Fruit fly (Drosophila melanogaster) whole organism, embryonic: Measurements from ENCODE around the gene CG43799.

Experiments
- Ada2b ChIP-seq: fragments of 200-800 bp; sonication (Bioruptor generic); IDR thresholded peaks from 2 replicates; pipeline ENCODE4 v1.3.6; 2022; ENCODE audit warnings: missing biosample characterization, missing genetic modification characterization
- B-H1 ChIP-seq: fragments of 200-800 bp; sonication (Bioruptor generic); IDR thresholded peaks from 3 replicates; pipeline ENCODE4 v1.3.6; 2022; ENCODE audit warnings: missing biosample characterization, missing genetic modification characterization
- BEAF-32 ChIP-seq: fragments of 200-800 bp; sonication (Bioruptor generic); optimal IDR thresholded peaks from 3 replicates; lab custom pipeline; 2017; ENCODE audit warnings: missing biosample characterization, missing genetic modification characterization, mild to moderate bottlenecking, moderate library complexity, missing genetic modification reagents
- CG1024 ChIP-seq: fragments of 200-800 bp; sonication (Bioruptor generic); IDR thresholded peaks from 2 replicates; pipeline ENCODE4 v1.3.6; 2022; ENCODE audit warnings: missing biosample characterization, missing genetic modification characterization
- CG11456 ChIP-seq: fragments of 200-800 bp; sonication (Bioruptor generic); IDR thresholded peaks from 3 replicates; pipeline ENCODE4 v1.3.6; 2022; ENCODE audit warnings: missing biosample characterization, missing genetic modification characterization
- CG14860 ChIP-seq: fragments of 200-800 bp; sonication (Bioruptor generic); IDR thresholded peaks from 3 replicates; pipeline ENCODE4 v1.3.6; 2022; ENCODE audit warnings: missing biosample characterization, missing genetic modification characterization; ENCODE audit not compliant: partially characterized antibody
- CG14965 ChIP-seq: fragments of 200-800 bp; sonication (Bioruptor generic); optimal IDR thresholded peaks from 2 replicates; lab custom pipeline; 2016; ENCODE audit warnings: missing biosample characterization, missing genetic modification characterization, borderline replicate concordance
- CG1832 ChIP-seq: fragments of 200-800 bp; sonication (Bioruptor generic); optimal IDR thresholded peaks from 2 replicates; lab custom pipeline; 2017; ENCODE audit warnings: missing biosample characterization, mild to moderate bottlenecking, missing genetic modification characterization, inconsistent platforms
- CG2678 ChIP-seq: fragments of 200-800 bp; sonication (Bioruptor generic); optimal IDR thresholded peaks from 3 replicates; lab custom pipeline; 2019; ENCODE audit warnings: missing biosample characterization, mild to moderate bottlenecking, missing genetic modification characterization, moderate library complexity
- CG33213 ChIP-seq: fragments of 200-800 bp; sonication (Bioruptor generic); optimal IDR thresholded peaks from 3 replicates; lab custom pipeline; 2016; ENCODE audit warnings: missing biosample characterization, missing genetic modification characterization
- CG3995 ChIP-seq: fragments of 200-800 bp; sonication (Bioruptor generic); optimal IDR thresholded peaks from 3 replicates; lab custom pipeline; 2016; ENCODE audit warnings: missing biosample characterization, missing genetic modification characterization
- CG6791 ChIP-seq: fragments of 200-800 bp; sonication (Bioruptor generic); IDR thresholded peaks from 3 replicates; pipeline ENCODE4 v1.3.6; 2022; ENCODE audit warnings: missing biosample characterization, missing genetic modification characterization; ENCODE audit not compliant: partially characterized antibody
- CG8359 ChIP-seq: fragments of 200-800 bp; sonication (Bioruptor generic); optimal IDR thresholded peaks from 2 replicates; lab custom pipeline; 2017; ENCODE audit warnings: missing biosample characterization, mild to moderate bottlenecking, missing genetic modification characterization, borderline replicate concordance
- CG8944 ChIP-seq: fragments of 200-800 bp; sonication (Bioruptor generic); optimal IDR thresholded peaks from 3 replicates; lab custom pipeline; 2016; ENCODE audit warnings: missing biosample characterization, missing genetic modification characterization
- CHES-1-like ChIP-seq: fragments of 200-800 bp; sonication (Bioruptor generic); optimal IDR thresholded peaks from 2 replicates; lab custom pipeline; 2016; ENCODE audit warnings: missing biosample characterization, missing genetic modification characterization
- CTCF ChIP-seq: fragments of 200-800 bp; sonication (Bioruptor generic); optimal IDR thresholded peaks from 2 replicates; lab custom pipeline; 2017; ENCODE audit warnings: missing biosample characterization, mild to moderate bottlenecking, missing genetic modification characterization, moderate library complexity
- CoRest ChIP-seq: fragments of 200-800 bp; sonication (Bioruptor generic); optimal IDR thresholded peaks from 3 replicates; lab custom pipeline; 2018; ENCODE audit warnings: missing biosample characterization, mild to moderate bottlenecking, missing genetic modification characterization, moderate library complexity
- CrebB ChIP-seq: fragments of 200-800 bp; sonication (Bioruptor generic); optimal IDR thresholded peaks from 3 replicates; lab custom pipeline; 2018; ENCODE audit warnings: missing biosample characterization, mild to moderate bottlenecking, missing genetic modification characterization
- Dip3 ChIP-seq: fragments of 200-800 bp; sonication (Bioruptor generic); optimal IDR thresholded peaks from 3 replicates; lab custom pipeline; 2016; ENCODE audit warnings: missing biosample characterization, missing genetic modification characterization
- Elba2 ChIP-seq: fragments of 200-800 bp; sonication (Bioruptor generic); optimal IDR thresholded peaks from 3 replicates; lab custom pipeline; 2016; ENCODE audit warnings: missing biosample characterization, missing genetic modification characterization
- Ets65A ChIP-seq: fragments of 200-800 bp; sonication (Bioruptor generic); peaks from one replicate; lab custom pipeline; 2016; ENCODE audit warnings: missing biosample characterization, missing genetic modification characterization
- Ets97D ChIP-seq: fragments of 200-800 bp; sonication (Bioruptor generic); optimal IDR thresholded peaks from 3 replicates; lab custom pipeline; 2016; ENCODE audit warnings: missing biosample characterization, missing genetic modification characterization
- HmgZ ChIP-seq: fragments of 200-800 bp; sonication (Bioruptor generic); optimal IDR thresholded peaks from 2 replicates; lab custom pipeline; 2018; ENCODE audit warnings: missing biosample characterization, mild to moderate bottlenecking, missing genetic modification characterization
- Pdp1 ChIP-seq, 2 experiments: fragments of 200-800 bp; sonication (Bioruptor generic); optimal IDR thresholded peaks; 3 replicates each; lab custom pipeline; 2016; ENCODE audit warnings: missing biosample characterization in 2 of 2, missing genetic modification characterization in 2 of 2, mild to moderate bottlenecking in 1 of 2, moderate library complexity in 1 of 2
- Sox100B ChIP-seq: fragments of 200-800 bp; sonication (Bioruptor generic); optimal IDR thresholded peaks from 3 replicates; lab custom pipeline; 2018; ENCODE audit warnings: missing biosample characterization, mild to moderate bottlenecking, missing genetic modification characterization
- Sry-δ ChIP-seq: fragments of 200-800 bp; sonication (Bioruptor generic); optimal IDR thresholded peaks from 2 replicates; lab custom pipeline; 2016; ENCODE audit warnings: missing biosample characterization, missing genetic modification characterization
- Taf1 ChIP-seq: fragments of 200-800 bp; sonication (Bioruptor generic); IDR thresholded peaks from 2 replicates; pipeline ENCODE4 v1.3.6; 2022; ENCODE audit warnings: missing biosample characterization, missing genetic modification characterization
- ac ChIP-seq: fragments of 200-800 bp; sonication (Bioruptor generic); optimal IDR thresholded peaks from 3 replicates; lab custom pipeline; 2017; ENCODE audit warnings: missing biosample characterization, mild to moderate bottlenecking, missing genetic modification characterization
- aop ChIP-seq: fragments of 200-800 bp; sonication (Bioruptor generic); IDR thresholded peaks from 2 replicates; pipeline ENCODE4 v1.3.6; 2022; ENCODE audit warnings: missing biosample characterization, missing genetic modification characterization
- ap ChIP-seq: fragments of 200-800 bp; sonication (Bioruptor generic); IDR thresholded peaks from 2 replicates; pipeline ENCODE4 v1.3.6; 2022; ENCODE audit warnings: missing biosample characterization, missing genetic modification characterization
- ato ChIP-seq: fragments of 200-800 bp; sonication (Bioruptor generic); IDR thresholded peaks from 2 replicates; pipeline ENCODE4 v1.3.6; 2022; ENCODE audit warnings: missing biosample characterization, missing genetic modification characterization; ENCODE audit not compliant: partially characterized antibody
- cas ChIP-seq: fragments of 200-800 bp; sonication (Bioruptor generic); IDR thresholded peaks from 2 replicates; pipeline ENCODE4 v1.3.6; 2022; ENCODE audit warnings: missing biosample characterization, missing genetic modification characterization
- cg ChIP-seq: fragments of 200-800 bp; sonication (Bioruptor generic); optimal IDR thresholded peaks from 3 replicates; lab custom pipeline; 2019; ENCODE audit warnings: missing biosample characterization, mild to moderate bottlenecking, missing genetic modification characterization, moderate library complexity
- chif ChIP-seq, 2 experiments: fragments of 200-800 bp; sonication (Bioruptor generic); optimal IDR thresholded peaks; 3 replicates each; lab custom pipeline; 2016; ENCODE audit warnings: missing biosample characterization in 2 of 2, missing genetic modification characterization in 2 of 2
- chm ChIP-seq: fragments of 200-800 bp; sonication (Bioruptor generic); IDR thresholded peaks from 2 replicates; pipeline ENCODE4 v1.3.6; 2022; ENCODE audit warnings: missing biosample characterization, missing genetic modification characterization
- ci ChIP-seq: fragments of 200-800 bp; sonication (Bioruptor generic); IDR thresholded peaks from 3 replicates; pipeline ENCODE4 v1.3.6; 2022; ENCODE audit warnings: missing biosample characterization, missing genetic modification characterization
- dm ChIP-seq: fragments of 200-800 bp; sonication (Bioruptor generic); optimal IDR thresholded peaks from 3 replicates; lab custom pipeline; 2016; ENCODE audit warnings: missing biosample characterization, missing genetic modification characterization
- ftz-f1 ChIP-seq: fragments of 200-800 bp; sonication (Bioruptor generic); optimal IDR thresholded peaks from 2 replicates; lab custom pipeline; 2016; ENCODE audit warnings: missing biosample characterization, missing genetic modification characterization
- gfzf ChIP-seq: fragments of 200-800 bp; sonication (Bioruptor generic); optimal IDR thresholded peaks from 2 replicates; lab custom pipeline; 2016; ENCODE audit warnings: missing biosample characterization, mild to moderate bottlenecking, missing genetic modification characterization, moderate library complexity
- kni ChIP-seq: fragments of 200-800 bp; sonication (Bioruptor generic); optimal IDR thresholded peaks from 3 replicates; lab custom pipeline; 2017; ENCODE audit warnings: mild to moderate bottlenecking, missing biosample characterization, missing genetic modification reagents, missing genetic modification characterization
- lbe ChIP-seq: fragments of 200-800 bp; sonication (Bioruptor generic); optimal IDR thresholded peaks from 2 replicates; lab custom pipeline; 2016; ENCODE audit warnings: missing biosample characterization, mild to moderate bottlenecking, missing genetic modification characterization
- lilli ChIP-seq: fragments of 200-800 bp; sonication (Bioruptor generic); optimal IDR thresholded peaks from 3 replicates; lab custom pipeline; 2016; ENCODE audit warnings: missing biosample characterization, missing genetic modification characterization
- pan ChIP-seq, 4 experiments: fragments of >200 bp in 3 of 4; fragments of 200-800 bp in 1 of 4; sonication (Bioruptor generic) in 1 of 4; optimal IDR thresholded peaks in 3 of 4; IDR thresholded peaks in 1 of 4; 2 replicates each; pipeline versions ENCODE4 v1.3.6 to Lab custom; 2017 to 2022; ENCODE audit warnings: missing biosample characterization in 2 of 4, missing genetic modification characterization in 2 of 4, mixed read lengths in 1 of 4
- phol ChIP-seq: fragments of 200-800 bp; sonication (Bioruptor generic); optimal IDR thresholded peaks from 3 replicates; lab custom pipeline; 2018; ENCODE audit warnings: missing biosample characterization, mild to moderate bottlenecking, missing genetic modification characterization, moderate library complexity
- schlank ChIP-seq: fragments of 200-800 bp; sonication (Bioruptor generic); optimal IDR thresholded peaks from 2 replicates; lab custom pipeline; 2018; ENCODE audit warnings: missing biosample characterization, mild to moderate bottlenecking, missing genetic modification characterization
- sna ChIP-seq: fragments of 200-800 bp; sonication (Bioruptor generic); IDR thresholded peaks from 2 replicates; pipeline ENCODE4 v1.3.6; 2022; ENCODE audit warnings: missing biosample characterization, missing genetic modification characterization; ENCODE audit not compliant: partially characterized antibody
- so ChIP-seq: fragments of 200-800 bp; sonication (Bioruptor generic); IDR thresholded peaks from 3 replicates; pipeline ENCODE4 v1.3.6; 2022; ENCODE audit warnings: missing biosample characterization, missing genetic modification characterization
- sug ChIP-seq: fragments of 200-800 bp; optimal IDR thresholded peaks from 2 replicates; lab custom pipeline; 2019; ENCODE audit warnings: missing biosample characterization, mild to moderate bottlenecking, missing genetic modification characterization, moderate library complexity
- unc-4 ChIP-seq: fragments of 200-800 bp; sonication (Bioruptor generic); IDR thresholded peaks from 2 replicates; pipeline ENCODE4 v1.3.6; 2022; ENCODE audit warnings: missing biosample characterization, missing genetic modification characterization; ENCODE audit not compliant: partially characterized antibody
- unpg ChIP-seq: fragments of 200-800 bp; sonication (Bioruptor generic); optimal IDR thresholded peaks from 3 replicates; lab custom pipeline; 2018; ENCODE audit warnings: missing biosample characterization, mild to moderate bottlenecking, missing genetic modification characterization, moderate library complexity
- vnd ChIP-seq: fragments of 200-800 bp; sonication (Bioruptor generic); IDR thresholded peaks from 3 replicates; pipeline ENCODE4 v1.3.6; 2022; ENCODE audit warnings: missing biosample characterization, missing genetic modification characterization; ENCODE audit not compliant: partially characterized antibody

CG43799 gene

DNA sequence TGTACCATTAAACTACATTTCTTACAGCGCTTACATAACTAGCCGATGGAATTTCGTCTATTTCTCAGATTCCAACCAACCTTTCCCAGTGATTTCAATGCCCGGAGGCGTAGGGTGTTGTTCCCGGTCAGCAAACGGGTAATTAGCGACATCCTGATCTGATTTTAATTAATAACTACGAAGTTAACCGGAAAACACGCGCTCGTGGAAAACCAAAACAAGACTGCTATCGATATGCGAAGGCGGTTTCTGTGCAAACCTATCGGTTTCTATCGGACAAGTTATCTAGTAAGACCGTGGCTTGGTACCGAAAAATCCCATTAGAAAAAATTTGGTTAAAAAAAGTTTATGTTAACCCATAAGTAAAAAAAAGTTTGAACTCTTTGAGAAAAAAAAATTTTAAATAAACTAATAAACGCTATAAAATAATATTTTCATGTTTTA lies 4.7 kb upstream of the CG43799 start, which contains the start of gene mEFG1 (continued):
- TF ChIP-seq Taf1 (GFP tag; lab: Robert Waterston, UW), result no peak
- no peak for TF ChIP-seq aop (GFP tag; lab: Robert Waterston, UW)
- peak; percentile 14 for TF ChIP-seq Ets97D (GFP tag; lab: Kevin White, UChicago)
- TF ChIP-seq vnd (GFP tag; lab: Robert Waterston, UW), result peak; percentile 67
- TF ChIP-seq Pdp1 (GFP tag; optimal IDR thresholded peaks at IDR 0.05; lab: Kevin White, UChicago), result peak in 1 of 2 experiments; percentile 94
- peak; percentile 69 for TF ChIP-seq BEAF-32 (GFP tag; lab: Kevin White, UChicago)
- TF ChIP-seq CG11456 (GFP tag; lab: Robert Waterston, UW), result no peak
- no peak for TF ChIP-seq CG14965 (GFP tag; lab: Kevin White, UChicago)
- TF ChIP-seq kni (GFP tag; lab: Kevin White, UChicago), result no peak
- no peak for TF ChIP-seq ci (GFP tag; lab: Robert Waterston, UW)
- no peak for TF ChIP-seq HmgZ (tag; lab: Kevin White, UChicago)
- TF ChIP-seq sna (GFP tag; lab: Robert Waterston, UW), result peak; percentile 82
- TF ChIP-seq cg (GFP tag; lab: Kevin White, UChicago), result no peak
- peak; percentile 75 for TF ChIP-seq unc-4
- no peak for TF ChIP-seq pan (optimal IDR thresholded peaks at IDR 0.05; lab: Kevin White, UChicago)
- peak in 1 of 2 experiments; percentile 21 for TF ChIP-seq pan (GFP tag; optimal IDR thresholded peaks at IDR 0.05 in 1 of 2, IDR thresholded peaks at IDR 0.05 in 1 of 2)
- TF ChIP-seq CG6791 (GFP tag; lab: Robert Waterston, UW), result peak; percentile 81
- TF ChIP-seq CrebB (tag; lab: Kevin White, UChicago), result no peak
- TF ChIP-seq ato (GFP tag; lab: Robert Waterston, UW), result peak; percentile 79; the same call in 1 of the 2 replicates
- no peak for TF ChIP-seq schlank (tag; lab: Kevin White, UChicago)
- no peak for TF ChIP-seq CG2678 (tag; lab: Kevin White, UChicago)
- TF ChIP-seq Ada2b (GFP tag; lab: Robert Waterston, UW), result no peak
- TF ChIP-seq dm (GFP tag; lab: Kevin White, UChicago), result peak; percentile 78
- no peak for TF ChIP-seq CG8944
- TF ChIP-seq CG8359, result no peak
- TF ChIP-seq CG14860 (GFP tag; lab: Robert Waterston, UW), result peak; percentile 59
- TF ChIP-seq gfzf (GFP tag; lab: Kevin White, UChicago), result peak; percentile 78
- TF ChIP-seq CHES-1-like (GFP tag; lab: Kevin White, UChicago), result no peak
- no peak for TF ChIP-seq ap
- no peak for TF ChIP-seq CG1024 (GFP tag; lab: Robert Waterston, UW)
- no peak for TF ChIP-seq Ets65A
- no peak for TF ChIP-seq cas (GFP tag; lab: Robert Waterston, UW)
- TF ChIP-seq Sox100B (GFP tag; lab: Kevin White, UChicago), result peak; percentile 14
- TF ChIP-seq Dip3 (GFP tag; lab: Kevin White, UChicago), result no peak
- no peak for TF ChIP-seq B-H1 (GFP tag; lab: Robert Waterston, UW)
- TF ChIP-seq lbe (GFP tag; lab: Kevin White, UChicago), result no peak
- no peak for TF ChIP-seq ac
- no peak for TF ChIP-seq CG33213 (GFP tag; lab: Kevin White, UChicago)
- no peak for TF ChIP-seq chif (GFP tag; optimal IDR thresholded peaks at IDR 0.05; lab: Kevin White, UChicago)
- TF ChIP-seq ftz-f1 (GFP tag; lab: Kevin White, UChicago), result no peak
- no peak for TF ChIP-seq unpg (GFP tag; lab: Kevin White, UChicago)
- peak; percentile 25 for TF ChIP-seq CoRest (tag; lab: Kevin White, UChicago)
- TF ChIP-seq lilli (GFP tag; lab: Kevin White, UChicago), result no peak
- TF ChIP-seq CG1832, result no peak
- no peak for TF ChIP-seq CTCF (GFP tag; lab: Kevin White, UChicago)
- TF ChIP-seq so (GFP tag; lab: Robert Waterston, UW), result no peak
- TF ChIP-seq chm (GFP tag; lab: Robert Waterston, UW), result no peak
- peak; percentile 19 for TF ChIP-seq phol (tag; lab: Kevin White, UChicago)
- TF ChIP-seq Elba2, result no peak
- peak; percentile 34 for TF ChIP-seq Sry-δ (GFP tag; lab: Kevin White, UChicago)
- peak; percentile 8 for TF ChIP-seq sug (tag; lab: Kevin White, UChicago)
- no peak for TF ChIP-seq CG3995 (GFP tag; lab: Kevin White, UChicago)
